Worm (Caenorhabditis elegans) whole organism, L1 larva: ENCODE measurements around the gene T21C9.9.

ENCODE experiments used
- C34B4.2 ChIP-seq: sonication (generic microtip); optimal IDR thresholded peaks from 2 replicates; lab custom pipeline; 2017; ENCODE audit warnings: mild to moderate bottlenecking, missing genetic modification characterization, missing compliant biosample characterization
- aly-2 ChIP-seq: fragments of 150-350 bp; optimal IDR thresholded peaks from 2 replicates; lab custom pipeline; 2014; ENCODE audit warnings: missing biosample characterization, missing genetic modification characterization
- blmp-1 ChIP-seq: fragments of 150-350 bp; optimal IDR thresholded peaks from 2 replicates; lab custom pipeline; 2014; ENCODE audit warnings: missing biosample characterization, missing genetic modification characterization
- ceh-82 ChIP-seq, 3 experiments: fragments of 150-350 bp in 1 of 3; sonication (generic microtip) in 2 of 3; optimal IDR thresholded peaks; 2 replicates each; lab custom pipeline; 2014 to 2017; ENCODE audit warnings: missing biosample characterization in 3 of 3, missing genetic modification characterization in 3 of 3
- ceh-90 ChIP-seq: sonication (generic microtip); optimal IDR thresholded peaks from 2 replicates; lab custom pipeline; 2016; ENCODE audit warnings: missing genetic modification characterization, missing compliant biosample characterization
- efl-1 ChIP-seq, 4 experiments: fragments of 150-350 bp; optimal IDR thresholded peaks in 3 of 4; peaks in 1 of 4; 1 replicate in 1 of 4; 2 replicates in 3 of 4; lab custom pipeline; 2014; ENCODE audit warnings: missing biosample characterization in 2 of 4, missing genetic modification characterization in 2 of 4, missing genetic modification reagents in 2 of 4
- egl-27 ChIP-seq, 2 experiments: fragments of 150-350 bp in 1 of 2; sonication (generic microtip); optimal IDR thresholded peaks; 3 replicates each; lab custom pipeline; 2017 to 2018; ENCODE audit warnings: missing biosample characterization in 2 of 2, missing genetic modification characterization in 2 of 2, missing genetic modification reagents in 2 of 2
- elt-2 ChIP-seq: sonication (generic microtip); optimal IDR thresholded peaks from 2 replicates; lab custom pipeline; 2016; ENCODE audit warnings: missing genetic modification characterization, mild to moderate bottlenecking, inconsistent platforms, missing compliant biosample characterization, missing genetic modification reagents
- elt-3 ChIP-seq, 6 experiments: fragments of 150-350 bp in 1 of 6; sonication (generic microtip); optimal IDR thresholded peaks; 2 replicates each; lab custom pipeline; 2017 to 2018; ENCODE audit warnings: missing biosample characterization in 6 of 6, missing genetic modification characterization in 6 of 6, inconsistent platforms in 1 of 6
- fkh-4 ChIP-seq: sonication (generic microtip); optimal IDR thresholded peaks from 2 replicates; lab custom pipeline; 2016; ENCODE audit warnings: missing compliant biosample characterization, missing genetic modification characterization, borderline replicate concordance
- fkh-8 ChIP-seq: sonication (generic microtip); optimal IDR thresholded peaks from 2 replicates; lab custom pipeline; 2016; ENCODE audit warnings: mild to moderate bottlenecking, missing genetic modification characterization, missing compliant biosample characterization
- irx-1 ChIP-seq: sonication (generic microtip); optimal IDR thresholded peaks from 2 replicates; lab custom pipeline; 2016; ENCODE audit warnings: missing genetic modification characterization, missing compliant biosample characterization
- isw-1 ChIP-seq: fragments of 200-800 bp; sonication (Bioruptor generic); IDR thresholded peaks from 2 replicates; pipeline ENCODE4 v1.3.6; 2022; ENCODE audit warnings: missing genetic modification characterization, missing compliant biosample characterization
- jun-1 ChIP-seq: fragments of 150-350 bp; optimal IDR thresholded peaks from 2 replicates; lab custom pipeline; 2014; ENCODE audit warnings: missing biosample characterization, missing genetic modification reagents, missing genetic modification characterization
- lin-35 ChIP-seq, 2 experiments: fragments of 150-350 bp; optimal IDR thresholded peaks; 2 replicates each; lab custom pipeline; 2014; ENCODE audit warnings: missing biosample characterization in 2 of 2, missing genetic modification characterization in 2 of 2, missing genetic modification reagents in 2 of 2
- lin-39 ChIP-seq: fragments of 150-350 bp; optimal IDR thresholded peaks from 2 replicates; lab custom pipeline; 2014; ENCODE audit warnings: missing biosample characterization, missing genetic modification reagents, missing genetic modification characterization
- mab-9 ChIP-seq: fragments of 200-800 bp; sonication (Bioruptor generic); IDR thresholded peaks from 2 replicates; pipeline ENCODE4 v1.3.6; 2022; ENCODE audit warnings: missing genetic modification reagents, missing genetic modification characterization, missing compliant biosample characterization
- mdl-1 ChIP-seq, 2 experiments: fragments of 150-350 bp; optimal IDR thresholded peaks; 2 replicates each; lab custom pipeline; 2014 to 2017; ENCODE audit warnings: missing biosample characterization in 2 of 2, missing genetic modification characterization in 2 of 2, inconsistent platforms in 1 of 2
- mef-2 ChIP-seq: fragments of 150-350 bp; optimal IDR thresholded peaks from 2 replicates; lab custom pipeline; 2014; ENCODE audit warnings: missing biosample characterization, missing genetic modification characterization
- mep-1 ChIP-seq: fragments of 150-350 bp; optimal IDR thresholded peaks from 2 replicates; lab custom pipeline; 2014; ENCODE audit warnings: missing biosample characterization, missing genetic modification characterization
- nhr-12 ChIP-seq: sonication (generic microtip); optimal IDR thresholded peaks from 2 replicates; lab custom pipeline; 2017; ENCODE audit warnings: missing biosample characterization, missing genetic modification characterization
- nhr-19 ChIP-seq: fragments of 200-800 bp; sonication (Bioruptor generic); conservative IDR thresholded peaks from 2 replicates; pipeline ENCODE4 v1.3.6; 2022; ENCODE audit warnings: missing genetic modification characterization, missing compliant biosample characterization
- nhr-28 ChIP-seq: fragments of 150-350 bp; optimal IDR thresholded peaks from 2 replicates; lab custom pipeline; 2014; ENCODE audit warnings: missing biosample characterization, missing genetic modification characterization
- nhr-71 ChIP-seq: sonication (generic microtip); optimal IDR thresholded peaks from 2 replicates; lab custom pipeline; 2016; ENCODE audit warnings: mild to moderate bottlenecking, missing genetic modification characterization, moderate library complexity, missing compliant biosample characterization
- nhr-76 ChIP-seq: sonication (generic microtip); optimal IDR thresholded peaks from 2 replicates; lab custom pipeline; 2017; ENCODE audit warnings: missing biosample characterization, missing genetic modification characterization
- nhr-84 ChIP-seq: sonication (generic microtip); optimal IDR thresholded peaks from 2 replicates; lab custom pipeline; 2017; ENCODE audit warnings: missing biosample characterization, missing genetic modification characterization
- nhr-85 ChIP-seq: sonication (generic microtip); peaks from one replicate; lab custom pipeline; 2016; ENCODE audit warnings: missing genetic modification characterization, inconsistent platforms, missing compliant biosample characterization
- nhr-90 ChIP-seq: sonication (generic microtip); optimal IDR thresholded peaks from 2 replicates; lab custom pipeline; 2016; ENCODE audit warnings: mild to moderate bottlenecking, missing genetic modification characterization, missing compliant biosample characterization; ENCODE audit not compliant: poor library complexity
- pag-3 ChIP-seq: sonication (generic microtip); optimal IDR thresholded peaks from 2 replicates; lab custom pipeline; 2017; ENCODE audit warnings: missing genetic modification characterization, mild to moderate bottlenecking, missing compliant biosample characterization, antibody characterized with exemption, borderline replicate concordance; ENCODE audit not compliant: insufficient read depth
- pax-3 ChIP-seq: fragments of 200-800 bp; sonication (Bioruptor generic); optimal IDR thresholded peaks from 2 replicates; lab custom pipeline; 2018; ENCODE audit warnings: mild to moderate bottlenecking, missing genetic modification characterization, moderate library complexity, missing compliant biosample characterization
- sup-37 ChIP-seq: fragments of 200-800 bp; sonication (Bioruptor generic); optimal IDR thresholded peaks from 2 replicates; lab custom pipeline; 2018; ENCODE audit warnings: mild to moderate bottlenecking, missing genetic modification characterization, missing compliant biosample characterization
- vab-15 ChIP-seq: sonication (generic microtip); optimal IDR thresholded peaks from 2 replicates; lab custom pipeline; 2017; ENCODE audit warnings: missing genotype, mild to moderate bottlenecking, missing genetic modification characterization, missing compliant biosample characterization
- zip-4 ChIP-seq: fragments of 200-800 bp; sonication (Bioruptor generic); optimal IDR thresholded peaks from 2 replicates; lab custom pipeline; 2018; ENCODE audit warnings: mild to moderate bottlenecking, missing genetic modification characterization, moderate library complexity, missing compliant biosample characterization
- ztf-11 ChIP-seq, 2 experiments: sonication (generic microtip); optimal IDR thresholded peaks; 2 replicates each; lab custom pipeline; 2016 to 2017; ENCODE audit warnings: missing genetic modification characterization in 2 of 2, missing biosample characterization in 1 of 2, missing compliant biosample characterization in 1 of 2

The T21C9.9 gene

DNA sequence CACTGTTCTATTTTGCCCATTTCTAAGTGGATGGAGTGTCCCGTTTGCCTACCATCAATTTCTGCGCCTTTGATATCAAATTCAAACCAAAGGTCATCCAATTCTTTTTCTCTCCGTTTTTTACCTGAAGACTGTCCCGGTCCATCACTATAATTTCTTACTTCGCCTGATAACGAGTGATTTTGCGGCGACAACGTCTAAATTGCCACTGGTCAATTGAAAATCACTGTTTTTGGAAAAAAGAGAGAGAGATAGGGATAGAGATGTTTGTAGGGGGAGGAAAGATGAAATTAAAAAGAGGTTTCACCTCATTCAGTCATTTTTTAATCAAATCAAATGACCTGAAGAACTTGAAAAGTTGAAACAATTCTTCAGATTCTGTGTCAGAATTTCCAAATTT lies 20.9 kb downstream of the T21C9.9 start (continued):
- TF ChIP-seq pax-3, result no peak
- TF ChIP-seq mef-2 (tag; lab: Kevin White, UChicago), result no peak
- TF ChIP-seq vab-15, result no peak
- no peak for TF ChIP-seq nhr-12 (tag; lab: Kevin White, UChicago)
- TF ChIP-seq lin-39 (tag; lab: Kevin White, UChicago), result no peak
- no peak for TF ChIP-seq mep-1 (tag; lab: Kevin White, UChicago)
- no peak for TF ChIP-seq nhr-19 (GFP tag; lab: Robert Waterston, UW)
- no peak for TF ChIP-seq pag-3 (tag; lab: Kevin White, UChicago)
- peak in 1 of 2 experiments; percentile 18 for TF ChIP-seq lin-35 (GFP tag; optimal IDR thresholded peaks at IDR 0.05; lab: Kevin White, UChicago)
- no peak for TF ChIP-seq C34B4.2 (tag; lab: Kevin White, UChicago)
- no peak for TF ChIP-seq zip-4 (GFP tag; lab: Kevin White, UChicago)
- no peak for TF ChIP-seq irx-1 (tag; lab: Kevin White, UChicago)
- no peak for TF ChIP-seq isw-1
- TF ChIP-seq ztf-11 (tag; optimal IDR thresholded peaks at IDR 0.05; lab: Kevin White, UChicago), result no peak
- TF ChIP-seq nhr-90, result no peak
- no peak for TF ChIP-seq aly-2 (tag; lab: Kevin White, UChicago)
- no peak for TF ChIP-seq mdl-1 (tag; optimal IDR thresholded peaks at IDR 0.05; lab: Kevin White, UChicago)
- TF ChIP-seq, all 84 proteins: peak for 7

DNA sequence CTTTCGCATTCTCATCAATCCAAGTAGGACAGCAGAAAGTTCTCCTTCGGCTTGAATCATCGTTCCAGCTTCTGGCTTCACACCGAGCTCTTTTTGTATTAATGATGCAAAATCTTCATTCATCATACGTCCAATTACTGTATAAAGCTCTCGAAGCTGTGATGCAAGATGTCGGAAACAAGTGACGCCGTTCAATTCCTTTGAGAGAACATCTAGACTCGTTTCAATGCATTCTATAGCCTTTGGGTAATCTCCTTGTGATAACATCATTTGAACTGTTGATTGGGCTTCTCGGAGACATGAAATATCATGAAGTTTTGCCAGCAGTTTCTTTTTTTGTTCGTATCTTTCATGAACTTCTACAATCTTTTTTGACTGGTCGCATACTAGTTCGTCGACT lies 23.9 kb downstream of the T21C9.9 start:
- TF ChIP-seq zip-4 (GFP tag; lab: Kevin White, UChicago) (no peak), egl-27 (tag; optimal IDR thresholded peaks at IDR 0.05; lab: Kevin White, UChicago) (no peak), nhr-76 (tag; lab: Kevin White, UChicago) (no peak)
- TF ChIP-seq, all 84 proteins: peak for 0

DNA sequence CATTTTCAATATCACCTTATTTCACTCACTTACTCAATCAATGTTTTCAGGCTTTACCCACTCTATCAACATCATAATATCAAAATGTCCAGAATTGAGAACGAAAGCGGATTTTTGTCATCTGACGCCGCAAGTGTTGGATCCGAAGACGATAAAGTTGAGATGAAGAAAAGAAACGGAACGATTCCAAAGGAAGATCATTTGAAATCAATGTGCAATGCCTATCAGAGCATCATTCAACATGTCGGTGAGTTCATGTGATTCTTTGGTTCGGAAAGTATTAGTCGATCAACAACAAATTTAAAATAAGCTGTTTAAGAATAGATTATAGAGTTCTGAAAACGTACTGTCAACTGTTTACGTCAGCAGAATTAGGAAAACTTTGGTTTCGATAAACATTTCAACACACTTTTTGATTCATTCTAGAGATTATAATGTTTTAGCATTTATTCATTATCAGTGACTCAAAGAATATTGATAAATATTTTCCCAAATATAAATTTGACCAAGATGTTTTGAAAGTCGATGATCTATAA lies 27.5 kb downstream of the T21C9.9 start, which contains the start of gene cat-4:
cat-4 (plus strand) TSS at position 51 of the 536 bp plus-strand sequence.
- no peak for TF ChIP-seq vab-15
- TF ChIP-seq fkh-4 (tag; lab: Kevin White, UChicago), result no peak
- TF ChIP-seq ceh-90, result no peak
- no peak for TF ChIP-seq nhr-84 (tag; lab: Kevin White, UChicago)
- peak; percentile 80 for TF ChIP-seq elt-2 (tag; lab: Kevin White, UChicago)
- no peak for TF ChIP-seq jun-1 (tag; lab: Kevin White, UChicago)
- no peak for TF ChIP-seq pag-3 (tag; lab: Kevin White, UChicago)
- no peak for TF ChIP-seq C34B4.2 (tag; lab: Kevin White, UChicago)

DNA sequence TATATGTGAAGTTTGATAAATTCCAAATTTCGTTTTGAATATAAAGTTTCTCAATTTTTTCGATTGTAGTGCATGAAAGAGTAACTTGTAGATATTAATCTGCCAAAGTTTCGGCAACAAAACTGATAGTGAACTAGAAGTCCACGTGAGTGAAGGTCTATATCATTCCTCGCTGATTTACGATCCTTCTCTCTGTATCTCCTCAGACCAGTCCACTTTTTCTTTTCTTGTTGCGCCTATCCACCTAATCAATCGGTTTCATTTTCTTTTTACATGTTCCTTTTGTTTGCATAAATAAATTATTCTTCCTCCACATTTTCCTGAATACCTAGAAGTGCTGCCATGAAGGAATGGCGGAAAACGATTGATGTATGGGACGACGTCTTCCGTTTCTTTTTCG lies 28.2 kb downstream of the T21C9.9 start:
- no peak for TF ChIP-seq nhr-28 (tag; lab: Kevin White, UChicago)
- TF ChIP-seq elt-3 (tag; optimal IDR thresholded peaks at IDR 0.05; lab: Kevin White, UChicago), result peak in 1 of 6 experiments; percentile 35
- no peak for TF ChIP-seq fkh-8 (tag; lab: Kevin White, UChicago)
- no peak for TF ChIP-seq efl-1 (optimal IDR thresholded peaks at IDR 0.05; lab: Kevin White, UChicago)
- peak in 1 of 2 experiments; percentile 81 for TF ChIP-seq efl-1 (GFP tag; optimal IDR thresholded peaks at IDR 0.05 in 1 of 2; lab: Kevin White, UChicago)
- peak; percentile 84 for TF ChIP-seq blmp-1 (tag; lab: Kevin White, UChicago)
- TF ChIP-seq nhr-85 (tag; lab: Kevin White, UChicago), result peak; percentile 48
- TF ChIP-seq nhr-71, result no peak

DNA sequence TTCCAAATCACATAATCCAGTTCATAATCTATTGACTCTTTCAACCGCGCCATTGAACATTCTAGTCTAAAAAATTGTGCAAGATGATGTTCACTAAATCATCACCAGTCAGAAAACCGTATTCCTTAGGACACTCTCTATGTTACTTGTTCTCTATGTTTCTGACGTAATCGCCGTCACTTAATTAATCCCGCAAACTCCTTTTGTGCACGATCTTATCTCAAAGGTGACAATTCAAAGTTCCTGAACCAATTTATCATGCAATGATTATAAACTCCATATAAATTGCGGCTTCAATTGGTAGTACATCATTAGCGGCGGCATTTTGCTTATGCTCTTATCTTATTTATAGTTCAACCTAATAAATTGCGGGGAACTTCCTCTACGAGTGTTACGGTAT lies 29.6 kb downstream of the T21C9.9 start:
- TF ChIP-seq mab-9 (GFP tag; lab: Robert Waterston, UW) (no peak), mdl-1 (tag; optimal IDR thresholded peaks at IDR 0.05; lab: Kevin White, UChicago) (no peak), ceh-82 (tag; optimal IDR thresholded peaks at IDR 0.05; lab: Kevin White, UChicago) (no peak), efl-1 (optimal IDR thresholded peaks at IDR 0.05; lab: Kevin White, UChicago) (no peak), efl-1 (GFP tag; optimal IDR thresholded peaks at IDR 0.05 in 1 of 2; lab: Kevin White, UChicago) (no peak), elt-2 (tag; lab: Kevin White, UChicago) (peak; percentile 52), sup-37 (GFP tag; lab: Kevin White, UChicago) (no peak), ztf-11 (tag; optimal IDR thresholded peaks at IDR 0.05; lab: Kevin White, UChicago) (no peak), egl-27 (tag; optimal IDR thresholded peaks at IDR 0.05; lab: Kevin White, UChicago) (no peak)
